Fruit fly (Drosophila melanogaster): ENCODE data around the gene fu.

fu gene

dm6 chrX:18635118-18635552 lies 22.4 kb upstream of the fu start (continued):
- no peak for TF ChIP-seq Stat92E (GFP tag; optimal IDR thresholded peaks at IDR 0.05)
- no peak for TF ChIP-seq CG30020 (tag; optimal IDR thresholded peaks at IDR 0.05)
- no peak for TF ChIP-seq CG10431 (GFP tag; optimal IDR thresholded peaks at IDR 0.05)
- peak; percentile 58 for TF ChIP-seq mam (GFP tag; optimal IDR thresholded peaks at IDR 0.05)
- TF ChIP-seq Hmr (GFP tag; optimal IDR thresholded peaks at IDR 0.05), result peak; percentile 49
- peak; percentile 6 for TF ChIP-seq CG2712 (tag; optimal IDR thresholded peaks at IDR 0.05)
- peak; percentile 40 for TF ChIP-seq jumu (GFP tag; optimal IDR thresholded peaks at IDR 0.05)
- peak; percentile 3 to 49 for TF ChIP-seq chif (GFP tag; optimal IDR thresholded peaks at IDR 0.05)
- peak; percentile 46; the same call in 1 of the 3 replicates for TF ChIP-seq CG2199 (GFP tag; IDR thresholded peaks at IDR 0.05)
- no peak for TF ChIP-seq CG9437 (GFP tag; optimal IDR thresholded peaks at IDR 0.05)
- TF ChIP-seq gt (GFP tag; IDR thresholded peaks at IDR 0.05), result no peak
- no peak for TF ChIP-seq salm (tag; optimal IDR thresholded peaks at IDR 0.05)
- peak; percentile 29 for TF ChIP-seq pzg (GFP tag; optimal IDR thresholded peaks at IDR 0.05)
- no peak for TF ChIP-seq CG9215 (GFP tag; IDR thresholded peaks at IDR 0.05)
- TF ChIP-seq CG1792 (GFP tag; optimal IDR thresholded peaks at IDR 0.05), result no peak
- peak; percentile 2 for TF ChIP-seq zfh2 (GFP tag; optimal IDR thresholded peaks at IDR 0.05)
- no peak for TF ChIP-seq CG7372 (GFP tag; IDR thresholded peaks at IDR 0.05)
- TF ChIP-seq az2 (GFP tag; optimal IDR thresholded peaks at IDR 0.05), result peak; percentile 39
- no peak for TF ChIP-seq trem (tag; optimal IDR thresholded peaks at IDR 0.05)
- TF ChIP-seq CG17328 (GFP tag; IDR thresholded peaks at IDR 0.05), result peak; percentile 23; the same call in 1 of the 2 replicates
- TF ChIP-seq Nf-YA (GFP tag; IDR thresholded peaks at IDR 0.05), result no peak
- TF ChIP-seq h (optimal IDR thresholded peaks at IDR 0.05), result no peak
- TF ChIP-seq CG16813 (GFP tag; IDR thresholded peaks at IDR 0.05; ENCODE audit: partially characterized antibody), result peak; percentile 61; the same call in 2 of the 3 replicates
- TF ChIP-seq cwo (GFP tag; optimal IDR thresholded peaks at IDR 0.05), result peak; percentile 20
- no peak; the same call in 2 of the 3 replicates for TF ChIP-seq CG14860 (GFP tag; IDR thresholded peaks at IDR 0.05; ENCODE audit: partially characterized antibody)
- TF ChIP-seq odd (GFP tag; optimal IDR thresholded peaks at IDR 0.05), result no peak
- TF ChIP-seq H15 (GFP tag; IDR thresholded peaks at IDR 0.05), result no peak
- TF ChIP-seq eyg (GFP tag; optimal IDR thresholded peaks at IDR 0.05), result no peak
- no peak for TF ChIP-seq CG8359 (GFP tag; optimal IDR thresholded peaks at IDR 0.05; ENCODE audit: borderline replicate concordance)
- peak; percentile 55 for TF ChIP-seq CG9817 (tag; optimal IDR thresholded peaks at IDR 0.05)
- no peak; the same call in 2 of the 3 replicates for TF ChIP-seq vnd (GFP tag; IDR thresholded peaks at IDR 0.05; ENCODE audit: partially characterized antibody)
- peak; percentile 5 for TF ChIP-seq stwl (tag; optimal IDR thresholded peaks at IDR 0.05)
- no peak for TF ChIP-seq Hmx (GFP tag; optimal IDR thresholded peaks at IDR 0.05)
- no peak for TF ChIP-seq toy (GFP tag; IDR thresholded peaks at IDR 0.05)
- no peak for TF ChIP-seq twi (tag; optimal IDR thresholded peaks at IDR 0.05)
- peak in 1 of 2 experiments; percentile 20 for TF ChIP-seq Hr51 (GFP tag; optimal IDR thresholded peaks at IDR 0.05)
- TF ChIP-seq aop (GFP tag; IDR thresholded peaks at IDR 0.05), result no peak
- no peak for TF ChIP-seq ac (GFP tag; optimal IDR thresholded peaks at IDR 0.05)
- no peak for TF ChIP-seq TFAM (GFP tag; optimal IDR thresholded peaks at IDR 0.05)
- peak; percentile 22 for TF ChIP-seq CG2678 (tag; optimal IDR thresholded peaks at IDR 0.05)
- TF ChIP-seq Rx (GFP tag; IDR thresholded peaks at IDR 0.05), result no peak
- TF ChIP-seq sr (GFP tag; IDR thresholded peaks at IDR 0.05), result no peak
- no peak for TF ChIP-seq CG17802 (tag; optimal IDR thresholded peaks at IDR 0.05)
- no peak for TF ChIP-seq CG8281 (tag; optimal IDR thresholded peaks at IDR 0.05)
- TF ChIP-seq Ssrp (tag; optimal IDR thresholded peaks at IDR 0.05), result no peak
- TF ChIP-seq CG14441 (GFP tag; IDR thresholded peaks at IDR 0.05), result no peak
- no peak for TF ChIP-seq disco-r (GFP tag; optimal IDR thresholded peaks at IDR 0.05)
- TF ChIP-seq p53 (GFP tag; optimal IDR thresholded peaks at IDR 0.05), result no peak
- no peak for TF ChIP-seq zf30C (GFP tag; optimal IDR thresholded peaks at IDR 0.05)
- no peak for TF ChIP-seq onecut (GFP tag; IDR thresholded peaks at IDR 0.05)
- TF ChIP-seq grn (GFP tag; optimal IDR thresholded peaks at IDR 0.05), result no peak
